Fruit fly (Drosophila melanogaster): ENCODE results near the gene Coq4.

Gene Coq4

DNA sequence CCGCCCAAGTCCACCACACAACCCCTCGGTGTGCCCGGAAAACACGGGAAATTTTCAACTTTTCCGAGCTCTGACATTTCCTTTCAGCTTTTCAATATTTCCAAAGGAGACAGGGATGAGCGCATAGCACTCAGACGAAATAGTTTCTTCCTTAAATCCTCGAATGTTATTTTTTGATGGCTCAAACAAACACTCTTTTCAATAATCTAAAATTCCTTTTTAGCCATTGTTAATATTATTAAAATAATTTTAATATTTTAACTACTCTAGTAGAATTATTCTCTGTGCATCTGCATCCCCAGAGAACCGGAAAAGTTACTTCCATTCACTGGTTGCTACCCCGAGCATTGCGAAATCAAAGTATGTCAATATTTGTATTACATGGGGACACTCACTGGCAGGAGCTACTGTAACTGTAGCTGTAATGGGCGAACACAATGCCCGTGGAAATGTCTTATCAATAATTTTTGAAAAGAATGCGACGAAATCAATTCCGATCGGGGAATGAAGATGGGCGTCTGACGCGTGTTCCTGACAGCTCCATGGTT lies 24.3 kb upstream of the Coq4 start:
- TF ChIP-seq psq (optimal IDR thresholded peaks at IDR 0.05) (no peak), EcR (GFP tag; optimal IDR thresholded peaks at IDR 0.05) (no peak), Dll (optimal IDR thresholded peaks at IDR 0.05) (no peak), CG8478 (optimal IDR thresholded peaks at IDR 0.05) (no peak), pan (optimal IDR thresholded peaks at IDR 0.05) (no peak), usp (GFP tag; optimal IDR thresholded peaks at IDR 0.05) (no peak)

DNA sequence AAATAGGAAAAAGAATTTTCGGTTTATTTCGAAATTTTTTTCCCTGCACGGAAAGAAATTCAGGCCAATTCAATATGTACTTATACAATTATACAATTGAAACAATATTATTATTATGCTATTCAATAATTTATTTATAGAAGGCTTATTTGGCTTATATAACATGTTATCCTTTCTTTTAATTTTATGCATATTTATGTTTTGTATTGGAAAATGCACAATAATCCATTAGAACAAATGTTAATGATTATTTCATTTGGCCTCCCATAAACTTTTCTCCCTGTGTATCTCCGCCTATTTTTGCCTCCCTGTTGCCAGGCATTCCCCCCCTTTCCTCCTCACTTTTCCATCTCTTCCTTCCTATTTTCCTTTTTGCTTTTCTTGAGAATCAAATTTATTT lies 14.5 kb upstream of the Coq4 start:
- no peak for TF ChIP-seq usp (GFP tag; optimal IDR thresholded peaks at IDR 0.05)
- TF ChIP-seq psq (optimal IDR thresholded peaks at IDR 0.05): no peak
- no peak for TF ChIP-seq Dll (optimal IDR thresholded peaks at IDR 0.05)
- TF ChIP-seq EcR (GFP tag; optimal IDR thresholded peaks at IDR 0.05): no peak
- TF ChIP-seq pan (optimal IDR thresholded peaks at IDR 0.05): no peak
- TF ChIP-seq CG8478 (optimal IDR thresholded peaks at IDR 0.05): no peak

DNA sequence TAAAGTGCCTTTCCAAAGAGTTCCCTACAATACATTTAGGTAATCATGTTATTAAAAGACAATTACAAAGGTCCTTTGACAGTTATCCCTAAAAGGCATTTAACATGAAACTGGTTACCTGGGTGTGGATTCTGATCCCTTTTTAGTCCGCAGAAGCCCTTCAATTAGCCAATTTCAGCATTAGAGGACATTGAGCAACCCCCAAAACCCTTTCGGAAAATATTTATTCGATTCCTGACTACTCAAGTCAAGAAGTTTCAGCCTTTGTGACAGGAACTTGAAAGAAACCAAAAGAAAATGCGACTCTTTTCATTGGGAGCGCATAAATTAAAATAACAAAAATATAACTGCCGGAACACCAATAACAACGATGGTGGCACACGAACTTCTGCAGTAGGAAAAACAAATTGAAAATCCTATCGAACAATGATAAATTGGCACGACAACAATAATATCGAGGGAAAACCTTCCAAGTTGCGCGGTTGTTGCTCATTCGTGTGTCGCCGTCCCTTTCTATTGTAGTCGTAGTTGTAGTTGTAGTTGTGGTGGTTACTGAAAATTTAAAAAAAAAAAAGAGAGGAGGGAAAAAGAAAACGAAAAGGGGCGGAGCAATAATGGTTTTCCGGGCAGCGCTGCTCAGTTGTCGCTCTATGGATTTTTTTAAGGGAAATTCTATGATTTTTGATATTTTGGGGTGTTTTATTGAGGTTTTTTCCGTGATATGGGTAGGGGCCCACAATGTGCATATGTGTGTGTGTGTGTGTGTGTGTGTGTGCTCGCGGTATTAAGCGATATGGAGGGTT lies 12.4 kb upstream of the Coq4 start:
- no peak for TF ChIP-seq usp (GFP tag; optimal IDR thresholded peaks at IDR 0.05)
- no peak for TF ChIP-seq CG8478 (optimal IDR thresholded peaks at IDR 0.05)
- TF ChIP-seq EcR (GFP tag; optimal IDR thresholded peaks at IDR 0.05): no peak
- TF ChIP-seq Dll (optimal IDR thresholded peaks at IDR 0.05): no peak
- no peak for TF ChIP-seq pan (optimal IDR thresholded peaks at IDR 0.05)
- no peak for TF ChIP-seq psq (optimal IDR thresholded peaks at IDR 0.05)

dm6 chr3L:17444569-17444968 lies 11.1 kb upstream of the Coq4 start:
- TF ChIP-seq psq (optimal IDR thresholded peaks at IDR 0.05): no peak
- TF ChIP-seq usp (GFP tag; optimal IDR thresholded peaks at IDR 0.05): no peak
- TF ChIP-seq CG8478 (optimal IDR thresholded peaks at IDR 0.05): no peak
- no peak for TF ChIP-seq Dll (optimal IDR thresholded peaks at IDR 0.05)

DNA sequence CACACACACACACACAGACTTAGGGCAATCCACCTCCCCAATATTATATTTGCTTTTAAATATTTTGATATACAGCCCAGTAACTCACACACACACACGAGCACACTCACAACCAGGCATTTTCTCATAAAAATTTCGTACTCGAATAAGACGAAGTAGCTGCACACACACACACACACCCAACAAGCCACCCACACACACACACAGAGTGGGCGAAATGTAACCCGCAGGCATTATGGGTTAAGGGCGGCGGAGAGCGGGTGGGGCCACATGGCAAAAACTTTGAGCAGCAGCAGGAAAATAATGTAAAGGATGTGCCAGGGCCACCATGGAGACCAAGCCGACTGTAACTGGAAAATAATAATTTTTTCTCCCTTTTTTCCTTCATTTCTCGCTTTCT lies 8.2 kb upstream of the Coq4 start:
- TF ChIP-seq CG8478 (optimal IDR thresholded peaks at IDR 0.05) (no peak), psq (optimal IDR thresholded peaks at IDR 0.05) (no peak), usp (GFP tag; optimal IDR thresholded peaks at IDR 0.05) (no peak), EcR (GFP tag; optimal IDR thresholded peaks at IDR 0.05) (no peak)

DNA sequence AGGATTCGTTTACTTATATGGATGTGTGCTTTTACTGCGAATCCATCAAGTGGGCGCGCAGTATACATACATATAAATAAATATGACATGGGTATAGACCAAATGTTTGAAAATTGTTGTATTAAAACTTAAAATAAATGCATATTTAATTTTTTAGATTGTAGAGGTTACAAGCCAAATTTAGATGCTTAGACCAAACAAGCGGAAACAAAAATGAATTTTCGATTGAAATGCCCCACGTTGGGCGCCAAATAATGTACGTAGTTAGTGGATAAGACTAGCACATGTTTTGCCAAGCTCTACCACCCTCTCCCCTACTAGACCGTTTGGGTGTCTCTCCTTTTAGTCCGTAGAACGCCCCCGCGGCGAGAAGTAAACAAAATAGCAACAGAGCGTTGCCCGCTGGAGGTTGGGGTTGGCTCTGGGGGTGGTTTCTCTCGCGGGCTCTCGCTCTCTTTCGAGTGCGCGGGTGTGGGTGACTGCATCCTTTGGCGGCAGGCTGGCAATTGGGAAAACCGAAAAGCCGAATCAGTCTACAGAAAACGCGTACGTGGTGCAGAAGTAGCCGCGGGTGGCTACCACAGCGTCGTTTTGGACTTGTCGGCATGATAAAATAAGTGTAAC lies 5.6 kb upstream of the Coq4 start, which contains the start of gene CG18265:
Gene CG18265, plus strand, starts transcription at position 530 of the 624 bp plus-strand sequence.
- TF ChIP-seq CG8478 (optimal IDR thresholded peaks at IDR 0.05) (no peak), psq (optimal IDR thresholded peaks at IDR 0.05) (no peak), usp (GFP tag; optimal IDR thresholded peaks at IDR 0.05) (no peak), pan (optimal IDR thresholded peaks at IDR 0.05) (no peak), EcR (GFP tag; optimal IDR thresholded peaks at IDR 0.05) (no peak), Dll (optimal IDR thresholded peaks at IDR 0.05) (no peak)

dm6 chr3L:17436331-17436730 lies 2.9 kb upstream of the Coq4 start, which contains the start of gene CG12229:
Gene CG12229 (minus strand): TSS chr3L:17436431.
- TF ChIP-seq Dll (optimal IDR thresholded peaks at IDR 0.05): no peak
- TF ChIP-seq EcR (GFP tag; optimal IDR thresholded peaks at IDR 0.05): no peak
- TF ChIP-seq pan (optimal IDR thresholded peaks at IDR 0.05): no peak
- TF ChIP-seq usp (GFP tag; optimal IDR thresholded peaks at IDR 0.05): no peak
- TF ChIP-seq CG8478 (optimal IDR thresholded peaks at IDR 0.05): no peak
- no peak for TF ChIP-seq psq (optimal IDR thresholded peaks at IDR 0.05)

- TF ChIP-seq CG8478 (optimal IDR thresholded peaks at IDR 0.05): no peak
- no peak for TF ChIP-seq Dll (optimal IDR thresholded peaks at IDR 0.05)
- TF ChIP-seq psq (optimal IDR thresholded peaks at IDR 0.05): no peak
- TF ChIP-seq usp (GFP tag; optimal IDR thresholded peaks at IDR 0.05): no peak
- no peak for TF ChIP-seq pan (optimal IDR thresholded peaks at IDR 0.05)
Observed at dm6 chr3L:17432947-17433346, 474 bp downstream of the Coq4 start, which contains the start of gene frc. Gene frc (minus strand): TSS chr3L:17433190.

DNA sequence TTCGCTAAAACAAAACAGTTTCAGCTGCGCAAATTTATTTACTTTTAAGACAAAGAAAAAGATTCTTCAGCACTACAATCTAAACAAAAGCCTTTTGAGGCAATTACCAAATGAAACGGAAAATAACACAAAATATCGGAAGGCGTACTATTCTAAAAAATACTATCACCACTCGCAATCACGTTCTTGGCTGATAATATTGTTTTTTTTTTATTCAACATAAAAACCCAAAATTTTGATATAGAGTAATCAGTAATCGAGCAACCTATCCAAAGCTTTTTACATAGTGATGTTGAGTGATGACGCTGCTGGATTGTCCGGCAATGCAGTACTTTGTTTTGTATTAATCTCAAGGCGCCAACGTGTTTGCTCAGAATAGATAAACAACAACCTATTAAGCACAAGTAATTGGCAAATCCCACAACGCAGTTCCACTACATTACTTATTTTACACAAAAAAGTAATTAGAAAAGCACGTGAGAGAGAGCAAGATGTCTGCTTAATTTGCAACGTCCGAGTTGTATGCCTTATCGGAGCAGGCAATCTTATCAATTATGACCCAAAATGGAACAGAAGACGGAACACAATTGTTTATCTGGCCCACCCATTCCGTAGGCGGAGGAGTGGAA lies 2.4 kb downstream of the Coq4 start:
- TF ChIP-seq Dll (optimal IDR thresholded peaks at IDR 0.05) (no peak), EcR (GFP tag; optimal IDR thresholded peaks at IDR 0.05) (no peak), pan (optimal IDR thresholded peaks at IDR 0.05) (no peak), psq (optimal IDR thresholded peaks at IDR 0.05) (no peak), CG8478 (optimal IDR thresholded peaks at IDR 0.05) (no peak)

- TF ChIP-seq psq (optimal IDR thresholded peaks at IDR 0.05) (no peak), EcR (GFP tag; optimal IDR thresholded peaks at IDR 0.05) (no peak), CG8478 (optimal IDR thresholded peaks at IDR 0.05) (no peak), pan (optimal IDR thresholded peaks at IDR 0.05) (no peak), Dll (optimal IDR thresholded peaks at IDR 0.05) (no peak), usp (GFP tag; optimal IDR thresholded peaks at IDR 0.05) (no peak)
Observed at dm6 chr3L:17430390-17430789, 3.0 kb downstream of the Coq4 start.

- no peak for TF ChIP-seq EcR (GFP tag; optimal IDR thresholded peaks at IDR 0.05)
- no peak for TF ChIP-seq pan (optimal IDR thresholded peaks at IDR 0.05)
- TF ChIP-seq usp (GFP tag; optimal IDR thresholded peaks at IDR 0.05): no peak
- TF ChIP-seq Dll (optimal IDR thresholded peaks at IDR 0.05): no peak
- TF ChIP-seq CG8478 (optimal IDR thresholded peaks at IDR 0.05): no peak
- no peak for TF ChIP-seq psq (optimal IDR thresholded peaks at IDR 0.05)
Observed at dm6 chr3L:17428779-17429178, 4.6 kb downstream of the Coq4 start, which contains the start of gene Gorab. Gene Gorab (minus strand): TSS chr3L:17428836.

- TF ChIP-seq Dll (optimal IDR thresholded peaks at IDR 0.05): no peak
- TF ChIP-seq pan (optimal IDR thresholded peaks at IDR 0.05): no peak
- TF ChIP-seq psq (optimal IDR thresholded peaks at IDR 0.05): no peak
- TF ChIP-seq usp (GFP tag; optimal IDR thresholded peaks at IDR 0.05): no peak
- TF ChIP-seq EcR (GFP tag; optimal IDR thresholded peaks at IDR 0.05): no peak
- TF ChIP-seq CG8478 (optimal IDR thresholded peaks at IDR 0.05): no peak
Observed at dm6 chr3L:17427013-17427412, 6.4 kb downstream of the Coq4 start, which contains the start of gene Polr3G. Gene Polr3G (minus strand): TSS chr3L:17427130.
